Worm (Caenorhabditis elegans) whole organism, young adult: ENCODE data around the gene Y48D7A.1.
A peak's percentile ranks its signal among the peaks of the same experiment; 100 is the strongest.

Experiments used
- B0035.1 ChIP-seq: sonication (generic microtip); optimal IDR thresholded peaks from 2 replicates; lab custom pipeline; 2016; ENCODE audit warnings: missing genetic modification characterization, mild to moderate bottlenecking, missing compliant biosample characterization, missing genotype, missing genetic modification reagents
- B0336.3 ChIP-seq: fragments of 200-800 bp; sonication (Bioruptor generic); IDR thresholded peaks from 2 replicates; pipeline ENCODE4 v1.3.6; 2022; ENCODE audit warnings: missing genetic modification characterization, missing compliant biosample characterization
- C17E4.6 ChIP-seq: fragments of 200-800 bp; sonication (Bioruptor generic); IDR thresholded peaks from 2 replicates; pipeline ENCODE4 v1.3.6; 2022; ENCODE audit warnings: missing genetic modification reagents, missing genetic modification characterization, missing compliant biosample characterization
- F22D6.2 ChIP-seq: sonication (generic microtip); optimal IDR thresholded peaks from 2 replicates; lab custom pipeline; 2016; ENCODE audit warnings: mild to moderate bottlenecking, missing genetic modification characterization, missing compliant biosample characterization
- F23B12.7 ChIP-seq: sonication (generic microtip); optimal IDR thresholded peaks from 2 replicates; lab custom pipeline; 2017; ENCODE audit warnings: missing genetic modification characterization, mild to moderate bottlenecking, missing compliant biosample characterization, antibody characterized with exemption, moderate library complexity; ENCODE audit not compliant: insufficient read depth
- F37B4.10 ChIP-seq: fragments of 200-800 bp; sonication (Bioruptor generic); IDR thresholded peaks from 2 replicates; pipeline ENCODE4 v1.3.6; 2022; ENCODE audit warnings: missing genetic modification characterization, missing compliant biosample characterization
- F39B2.1 ChIP-seq: fragments of 200-800 bp; sonication (Bioruptor generic); IDR thresholded peaks from 2 replicates; pipeline ENCODE4 v1.3.6; 2022; ENCODE audit warnings: missing genetic modification reagents, missing genetic modification characterization, missing compliant biosample characterization
- F49E8.2 ChIP-seq: sonication (generic microtip); optimal IDR thresholded peaks from 3 replicates; lab custom pipeline; 2017; ENCODE audit warnings: missing genetic modification characterization, mild to moderate bottlenecking, missing compliant biosample characterization, antibody characterized with exemption, moderate library complexity; ENCODE audit not compliant: insufficient read depth
- K11D2.4 ChIP-seq: fragments of 200-800 bp; sonication (Bioruptor generic); IDR thresholded peaks from 2 replicates; pipeline ENCODE4 v1.3.6; 2022; ENCODE audit warnings: missing genetic modification reagents, missing genetic modification characterization, missing compliant biosample characterization
- K12H6.12 ChIP-seq: fragments of 200-800 bp; sonication (Bioruptor generic); optimal IDR thresholded peaks from 2 replicates; lab custom pipeline; 2018; ENCODE audit warnings: mild to moderate bottlenecking, missing genetic modification characterization, missing compliant biosample characterization
- Y67H2A.10 ChIP-seq: fragments of 200-800 bp; sonication (Bioruptor generic); conservative IDR thresholded peaks from 2 replicates; pipeline ENCODE4 v1.3.6; 2022; ENCODE audit warnings: missing genetic modification reagents, missing genetic modification characterization, missing compliant biosample characterization
- Y95B8A.8 ChIP-seq: fragments of 200-800 bp; sonication (Bioruptor generic); IDR thresholded peaks from 2 replicates; pipeline ENCODE4 v1.3.6; 2022; ENCODE audit warnings: missing genetic modification reagents, missing genetic modification characterization, missing compliant biosample characterization
- ZK185.1 ChIP-seq: sonication (generic microtip); optimal IDR thresholded peaks from 2 replicates; lab custom pipeline; 2016; ENCODE audit warnings: mild to moderate bottlenecking, missing genetic modification characterization, missing compliant biosample characterization; ENCODE audit not compliant: poor library complexity, severe bottlenecking
- ama-1 ChIP-seq, 3 experiments: fragments of 150-350 bp in 1 of 3; sonication (generic microtip) in 2 of 3; optimal IDR thresholded peaks; 2 replicates each; lab custom pipeline; 2014 to 2018; ENCODE audit warnings: missing biosample characterization in 2 of 3, missing genetic modification characterization in 2 of 3, missing genetic modification reagents in 2 of 3
- aptf-2 ChIP-seq: fragments of 200-800 bp; sonication (Bioruptor generic); conservative IDR thresholded peaks from 2 replicates; pipeline ENCODE4 v1.3.6; 2022; ENCODE audit warnings: missing genetic modification reagents, missing genetic modification characterization, missing compliant biosample characterization
- atf-7 ChIP-seq: sonication (generic microtip); optimal IDR thresholded peaks from 2 replicates; lab custom pipeline; 2017; ENCODE audit warnings: mild to moderate bottlenecking, missing genetic modification characterization, missing compliant biosample characterization
- attf-6 ChIP-seq: fragments of 200-800 bp; sonication (Bioruptor generic); IDR thresholded peaks from 2 replicates; pipeline ENCODE4 v1.3.6; 2022; ENCODE audit warnings: missing genetic modification reagents, missing genetic modification characterization, missing compliant biosample characterization
- bed-1 ChIP-seq: fragments of 200-800 bp; sonication (Bioruptor generic); IDR thresholded peaks from 2 replicates; pipeline ENCODE4 v1.3.6; 2022; ENCODE audit warnings: missing genetic modification reagents, missing genetic modification characterization, missing compliant biosample characterization
- cebp-1 ChIP-seq, 2 experiments: fragments of 200-800 bp in 1 of 2; sonication (Bioruptor generic) in 1 of 2; sonication (generic microtip) in 1 of 2; IDR thresholded peaks in 1 of 2; optimal IDR thresholded peaks in 1 of 2; 2 replicates each; pipeline versions ENCODE4 v1.3.6 to Lab custom; 2017 to 2022; ENCODE audit warnings: missing compliant biosample characterization in 2 of 2, missing genetic modification characterization in 2 of 2, mild to moderate bottlenecking in 1 of 2, missing genetic modification reagents in 1 of 2, moderate library complexity in 1 of 2
- cebp-2 ChIP-seq: fragments of 200-800 bp; sonication (Bioruptor generic); IDR thresholded peaks from 2 replicates; pipeline ENCODE4 v1.3.6; 2022; ENCODE audit warnings: missing genetic modification characterization, missing compliant biosample characterization
- ceh-40 ChIP-seq: fragments of 200-800 bp; sonication (Bioruptor generic); IDR thresholded peaks from 2 replicates; pipeline ENCODE4 v1.3.6; 2022; ENCODE audit warnings: missing genetic modification characterization, missing compliant biosample characterization
- ceh-79 ChIP-seq: sonication (generic microtip); optimal IDR thresholded peaks from 2 replicates; lab custom pipeline; 2017; ENCODE audit warnings: mild to moderate bottlenecking, missing genetic modification characterization, missing compliant biosample characterization
- ceh-91 ChIP-seq: fragments of 200-800 bp; sonication (Bioruptor generic); IDR thresholded peaks from 2 replicates; pipeline ENCODE4 v1.3.6; 2022; ENCODE audit warnings: missing genetic modification reagents, missing genetic modification characterization, missing compliant biosample characterization
- chd-7 ChIP-seq: sonication (generic microtip); optimal IDR thresholded peaks from 2 replicates; lab custom pipeline; 2016; ENCODE audit warnings: mild to moderate bottlenecking, missing genetic modification characterization, moderate library complexity, missing compliant biosample characterization
- efl-1 ChIP-seq: fragments of 150-350 bp; optimal IDR thresholded peaks from 2 replicates; lab custom pipeline; 2014; ENCODE audit warnings: missing biosample characterization, missing genetic modification reagents, missing genetic modification characterization
- egrh-3 ChIP-seq: fragments of 200-800 bp; sonication (Bioruptor generic); IDR thresholded peaks from 2 replicates; pipeline ENCODE4 v1.3.6; 2022; ENCODE audit warnings: missing genetic modification reagents, missing genetic modification characterization, missing compliant biosample characterization
- gei-17 ChIP-seq: fragments of 200-800 bp; sonication (Bioruptor generic); optimal IDR thresholded peaks from 2 replicates; lab custom pipeline; 2018; ENCODE audit warnings: mild to moderate bottlenecking, missing genetic modification characterization, missing compliant biosample characterization
- hlh-26 ChIP-seq: fragments of 200-800 bp; sonication (Bioruptor generic); conservative IDR thresholded peaks from 2 replicates; pipeline ENCODE4 v1.3.6; 2022; ENCODE audit warnings: missing genetic modification reagents, missing genetic modification characterization, missing compliant biosample characterization
- lag-1 ChIP-seq: fragments of 200-800 bp; sonication (Bioruptor generic); IDR thresholded peaks from 2 replicates; pipeline ENCODE4 v1.3.6; 2022; ENCODE audit warnings: missing genetic modification reagents, missing genetic modification characterization, missing compliant biosample characterization
- lir-1 ChIP-seq: fragments of 200-800 bp; sonication (Bioruptor generic); conservative IDR thresholded peaks from 2 replicates; pipeline ENCODE4 v1.3.6; 2022; ENCODE audit warnings: missing genetic modification reagents, missing genetic modification characterization, missing compliant biosample characterization
- lsl-1 ChIP-seq: fragments of 200-800 bp; sonication (Bioruptor generic); optimal IDR thresholded peaks from 2 replicates; lab custom pipeline; 2018; ENCODE audit warnings: mild to moderate bottlenecking, missing genetic modification characterization, moderate library complexity, missing compliant biosample characterization
- lsy-27 ChIP-seq: sonication (generic microtip); optimal IDR thresholded peaks from 2 replicates; lab custom pipeline; 2017; ENCODE audit warnings: missing genetic modification characterization, mild to moderate bottlenecking, missing compliant biosample characterization, antibody characterized with exemption, missing genotype, borderline replicate concordance; ENCODE audit not compliant: insufficient read depth
- madf-3 ChIP-seq: fragments of 200-800 bp; sonication (Bioruptor generic); IDR thresholded peaks from 2 replicates; pipeline ENCODE4 v1.3.6; 2022; ENCODE audit warnings: missing genetic modification reagents, missing genetic modification characterization, missing compliant biosample characterization
- mcd-1 ChIP-seq: fragments of 200-800 bp; sonication (Bioruptor generic); IDR thresholded peaks from 2 replicates; pipeline ENCODE4 v1.3.6; 2022; ENCODE audit warnings: missing genetic modification reagents, missing genetic modification characterization, missing compliant biosample characterization
- nfyb-1 ChIP-seq: fragments of 200-800 bp; sonication (Bioruptor generic); IDR thresholded peaks from 2 replicates; pipeline ENCODE4 v1.3.6; 2022; ENCODE audit warnings: missing genetic modification reagents, missing genetic modification characterization, missing compliant biosample characterization
- nhr-179 ChIP-seq: sonication (generic microtip); optimal IDR thresholded peaks from 2 replicates; lab custom pipeline; 2016; ENCODE audit warnings: mild to moderate bottlenecking, missing genetic modification characterization, missing compliant biosample characterization
- nhr-27 ChIP-seq: fragments of 200-800 bp; sonication (Bioruptor generic); optimal IDR thresholded peaks from 2 replicates; lab custom pipeline; 2018; ENCODE audit warnings: mild to moderate bottlenecking, missing genetic modification characterization, moderate library complexity, missing compliant biosample characterization
- pha-4 ChIP-seq: fragments of 150-350 bp; sonication (generic microtip); optimal IDR thresholded peaks from 2 replicates; lab custom pipeline; 2014; ENCODE audit warnings: missing biosample characterization, missing genetic modification reagents, missing genetic modification characterization
- repo-1 ChIP-seq: sonication (generic microtip); optimal IDR thresholded peaks from 2 replicates; lab custom pipeline; 2017; ENCODE audit warnings: mild to moderate bottlenecking, missing genetic modification characterization, missing compliant biosample characterization
- snpc-4 ChIP-seq, 5 experiments: fragments of 150-350 bp in 1 of 5; sonication (generic microtip) in 4 of 5; optimal IDR thresholded peaks; 2 replicates each; lab custom pipeline; 2014 to 2018; ENCODE audit warnings: missing genetic modification characterization in 5 of 5, missing biosample characterization in 3 of 5, antibody characterized with exemption in 2 of 5, mild to moderate bottlenecking in 2 of 5, missing compliant biosample characterization in 2 of 5, missing genotype in 2 of 5, moderate library complexity in 2 of 5, missing genetic modification reagents in 1 of 5
- sptf-2 ChIP-seq: fragments of 200-800 bp; sonication (Bioruptor generic); optimal IDR thresholded peaks from 2 replicates; lab custom pipeline; 2018; ENCODE audit warnings: mild to moderate bottlenecking, missing genetic modification characterization, missing compliant biosample characterization
- tlf-1 ChIP-seq: fragments of 200-800 bp; sonication (Bioruptor generic); optimal IDR thresholded peaks from 2 replicates; lab custom pipeline; 2018; ENCODE audit warnings: mild to moderate bottlenecking, missing genetic modification characterization, missing compliant biosample characterization
- ztf-18 ChIP-seq: sonication (generic microtip); optimal IDR thresholded peaks from 2 replicates; lab custom pipeline; 2016; ENCODE audit warnings: missing genotype, mild to moderate bottlenecking, missing genetic modification characterization, missing compliant biosample characterization
- ztf-26 ChIP-seq: sonication (generic microtip); optimal IDR thresholded peaks from 2 replicates; lab custom pipeline; 2017; ENCODE audit warnings: missing genetic modification characterization, missing compliant biosample characterization
- ztf-3 ChIP-seq: fragments of 200-800 bp; sonication (Bioruptor generic); optimal IDR thresholded peaks from 2 replicates; lab custom pipeline; 2018; ENCODE audit warnings: mild to moderate bottlenecking, missing genetic modification characterization, missing compliant biosample characterization
- ztf-6 ChIP-seq: fragments of 200-800 bp; sonication (Bioruptor generic); IDR thresholded peaks from 2 replicates; pipeline ENCODE4 v1.3.6; 2022; ENCODE audit warnings: missing genetic modification reagents, missing genetic modification characterization, missing compliant biosample characterization

Gene Y48D7A.1

DNA sequence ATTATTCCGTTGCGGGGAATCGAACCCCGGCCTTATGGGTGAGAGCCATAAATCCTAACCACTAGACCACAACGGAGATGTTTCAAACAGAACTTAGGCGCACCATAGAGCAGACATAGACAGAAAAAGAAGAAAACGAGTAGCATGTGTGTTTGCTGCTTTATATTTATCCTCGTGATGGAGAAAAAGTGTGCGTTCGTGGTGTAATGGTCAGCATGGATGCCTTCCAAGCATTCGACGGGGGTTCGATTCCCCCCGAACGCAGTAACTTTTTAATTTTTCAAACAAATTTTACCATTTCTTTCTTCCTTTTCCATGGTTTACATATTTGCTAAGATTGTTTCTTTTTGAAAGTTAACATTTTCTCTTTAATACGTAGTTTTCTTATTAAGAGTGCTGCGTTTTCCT is 26.7 kb downstream of the Y48D7A.1 start (continued):
- TF ChIP-seq K12H6.12 (tag; lab: Kevin White, UChicago) (peak; percentile 83), ama-1 (optimal IDR thresholded peaks at IDR 0.05; lab: Kevin White, UChicago) (peak; percentile 18), ama-1 (GFP tag; optimal IDR thresholded peaks at IDR 0.05; lab: Kevin White, UChicago) (peak; percentile 92 to 94), F23B12.7 (peak; percentile 96), ztf-3 (GFP tag; lab: Kevin White, UChicago) (peak; percentile 71), ztf-26 (tag; lab: Kevin White, UChicago) (peak; percentile 93), ztf-6 (peak; percentile 97), gei-17 (GFP tag; lab: Kevin White, UChicago) (peak; percentile 91), chd-7 (tag; lab: Kevin White, UChicago) (peak; percentile 96), B0035.1 (peak; percentile 91), Y95B8A.8 (peak; percentile 89), egrh-3 (GFP tag; lab: Robert Waterston, UW) (peak; percentile 74), ceh-40 (GFP tag; lab: Robert Waterston, UW) (peak; percentile 85; the same call in 1 of the 2 replicates), mcd-1 (GFP tag; lab: Robert Waterston, UW) (peak; percentile 82), F22D6.2 (tag; lab: Kevin White, UChicago) (peak; percentile 75), lag-1 (GFP tag; lab: Robert Waterston, UW) (peak; percentile 94; the same call in 1 of the 2 replicates), cebp-1 (GFP tag; IDR thresholded peaks at IDR 0.05; lab: Robert Waterston, UW) (peak; percentile 84), cebp-1 (tag; optimal IDR thresholded peaks at IDR 0.05; lab: Kevin White, UChicago) (peak; percentile 91), F37B4.10 (GFP tag; lab: Robert Waterston, UW) (no peak), snpc-4 (GFP tag; optimal IDR thresholded peaks at IDR 0.05; lab: Kevin White, UChicago) (peak; percentile 84), snpc-4 (tag; optimal IDR thresholded peaks at IDR 0.05; lab: Kevin White, UChicago) (peak in 3 of 4 experiments; percentile 86 to 90 (median 90)), ceh-91 (GFP tag; lab: Robert Waterston, UW) (peak; percentile 59), lsl-1 (GFP tag; lab: Kevin White, UChicago) (peak; percentile 43), efl-1 (no peak), ztf-18 (peak; percentile 84), nfyb-1 (GFP tag; lab: Robert Waterston, UW) (peak; percentile 98), pha-4 (tag; lab: Kevin White, UChicago) (peak; percentile 54), F49E8.2 (tag; lab: Kevin White, UChicago) (peak; percentile 58), tlf-1 (GFP tag; lab: Kevin White, UChicago) (peak; percentile 79), bed-1 (GFP tag; lab: Robert Waterston, UW) (peak; percentile 87; the same call in 1 of the 2 replicates), sptf-2 (GFP tag; lab: Kevin White, UChicago) (peak; percentile 80), madf-3 (GFP tag; lab: Robert Waterston, UW) (peak; percentile 86), lir-1 (GFP tag; lab: Robert Waterston, UW) (peak; percentile 90), aptf-2 (GFP tag; lab: Robert Waterston, UW) (peak; percentile 82), ceh-79 (tag; lab: Kevin White, UChicago) (peak; percentile 98), F39B2.1 (GFP tag; lab: Robert Waterston, UW) (0 out of 2 replicates have a peak, but pooled peaks have one; percentile 13), cebp-2 (peak; percentile 97), K11D2.4 (GFP tag; lab: Robert Waterston, UW) (peak; percentile 95), hlh-26 (GFP tag; lab: Robert Waterston, UW) (no peak), ZK185.1 (tag; lab: Kevin White, UChicago) (peak; percentile 98), nhr-27 (tag; lab: Kevin White, UChicago) (peak; percentile 95), Y67H2A.10 (GFP tag; lab: Robert Waterston, UW) (peak; percentile 83), nhr-179 (peak; percentile 82), atf-7 (tag; lab: Kevin White, UChicago) (peak; percentile 95), attf-6 (peak; percentile 89), lsy-27 (tag; lab: Kevin White, UChicago) (peak; percentile 92), B0336.3 (GFP tag; lab: Robert Waterston, UW) (peak; percentile 92), repo-1 (peak; percentile 97), C17E4.6 (GFP tag; lab: Robert Waterston, UW) (peak; percentile 80)
